Worm (Caenorhabditis elegans) whole organism, midembryonic: ENCODE results near the gene Y105C5B.1418.

Experiments used
- T22C8.4 ChIP-seq: fragments of 200-800 bp; sonication (Bioruptor generic); IDR thresholded peaks from 2 replicates; pipeline ENCODE4 v1.3.6; 2022; ENCODE audit warnings: missing genetic modification characterization, missing compliant biosample characterization
- cog-1 ChIP-seq: sonication (generic microtip); optimal IDR thresholded peaks from 2 replicates; lab custom pipeline; 2016; ENCODE audit warnings: missing genetic modification characterization, missing compliant biosample characterization
- flt-1 ChIP-seq: fragments of 200-800 bp; sonication (Bioruptor generic); IDR thresholded peaks from 2 replicates; pipeline ENCODE4 v1.3.6; 2022; ENCODE audit warnings: missing genetic modification characterization, missing compliant biosample characterization
- klf-2 ChIP-seq: fragments of 200-800 bp; sonication (Bioruptor generic); conservative IDR thresholded peaks from 2 replicates; pipeline ENCODE4 v1.3.6; 2022; ENCODE audit warnings: missing genetic modification reagents, missing genetic modification characterization, missing compliant biosample characterization
- med-1 ChIP-seq: sonication (generic microtip); optimal IDR thresholded peaks from 2 replicates; lab custom pipeline; 2017; ENCODE audit warnings: missing genetic modification characterization, mild to moderate bottlenecking, missing compliant biosample characterization, antibody characterized with exemption, missing genetic modification reagents; ENCODE audit not compliant: insufficient read depth
- ref-1 ChIP-seq: fragments of 200-800 bp; sonication (Bioruptor generic); conservative IDR thresholded peaks from 2 replicates; pipeline ENCODE4 v1.3.6; 2022; ENCODE audit warnings: missing genetic modification reagents, missing genetic modification characterization, missing compliant biosample characterization
- tab-1 ChIP-seq: fragments of 200-800 bp; sonication (Bioruptor generic); IDR thresholded peaks from 2 replicates; pipeline ENCODE4 v1.3.6; 2022; ENCODE audit warnings: missing genetic modification characterization, missing compliant biosample characterization
- ztf-23 ChIP-seq: fragments of 200-800 bp; sonication (Bioruptor generic); IDR thresholded peaks from 2 replicates; pipeline ENCODE4 v1.3.6; 2022; ENCODE audit warnings: missing genetic modification reagents, missing genetic modification characterization, missing compliant biosample characterization
- ztf-29 ChIP-seq: fragments of 200-800 bp; sonication (Bioruptor generic); IDR thresholded peaks from 2 replicates; pipeline ENCODE4 v1.3.6; 2022; ENCODE audit warnings: missing genetic modification reagents, missing genetic modification characterization, missing compliant biosample characterization

The Y105C5B.1418 gene

ce11 chrIV:16067345-16067744 is at the start of gene Y105C5B.1418:
Gene Y105C5B.1418 (minus strand): TSS chrIV:16067445.
- no peak for TF ChIP-seq klf-2 (GFP tag; lab: Robert Waterston, UW)
- TF ChIP-seq ztf-29 (GFP tag; lab: Robert Waterston, UW) = no peak
- TF ChIP-seq ref-1 (GFP tag; lab: Robert Waterston, UW) = no peak
- TF ChIP-seq T22C8.4 (GFP tag; lab: Robert Waterston, UW) = no peak
- no peak for TF ChIP-seq tab-1 (GFP tag; lab: Robert Waterston, UW)
- no peak for TF ChIP-seq cog-1 (tag; lab: Kevin White, UChicago)
- no peak for TF ChIP-seq ztf-23 (GFP tag; lab: Robert Waterston, UW)
- TF ChIP-seq med-1 (GFP tag; lab: Kevin White, UChicago) = no peak
- TF ChIP-seq flt-1 = no peak

DNA sequence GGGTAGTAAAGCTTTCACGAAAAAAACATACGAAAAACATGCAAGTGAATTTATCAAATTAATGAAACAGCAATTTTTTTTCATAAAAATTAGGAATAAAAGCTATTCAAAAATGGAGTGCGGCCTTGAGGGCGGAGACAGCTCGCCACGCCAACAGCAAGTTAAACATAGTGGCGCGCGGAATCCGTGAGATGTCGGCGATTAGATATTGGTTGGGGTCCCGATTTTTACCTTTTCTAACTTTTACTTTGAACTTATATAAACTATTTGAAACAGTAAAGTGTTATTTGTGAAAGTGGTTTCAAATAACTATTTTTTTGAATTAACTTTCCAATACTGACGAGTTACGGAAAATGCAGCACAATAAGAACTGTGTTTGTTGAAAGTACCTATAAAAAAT is 18.4 kb upstream of the Y105C5B.1418 start:
- TF ChIP-seq ztf-23 (GFP tag; lab: Robert Waterston, UW) = no peak
- no peak for TF ChIP-seq ztf-29 (GFP tag; lab: Robert Waterston, UW)

DNA sequence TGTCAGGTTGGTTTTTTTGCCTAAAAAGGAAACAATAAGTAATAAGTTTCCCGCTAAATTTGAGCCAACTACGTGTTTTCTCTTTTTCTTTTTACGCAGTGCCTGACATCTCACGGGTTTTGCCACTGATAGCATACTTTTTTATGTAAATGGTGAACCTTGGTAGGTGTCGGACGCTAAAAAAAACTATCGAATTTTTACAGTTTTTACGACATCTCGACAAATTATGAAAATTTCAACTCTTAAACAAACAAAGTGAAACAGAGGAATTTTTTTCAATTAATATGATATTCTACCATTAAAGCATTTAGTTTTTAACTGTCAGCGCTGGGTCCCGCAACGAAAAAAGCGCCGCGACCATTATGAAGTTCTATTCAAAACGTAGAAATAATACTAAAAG is 6.8 kb downstream of the Y105C5B.1418 start:
- TF ChIP-seq ref-1 (GFP tag; lab: Robert Waterston, UW) (no peak), cog-1 (tag; lab: Kevin White, UChicago) (no peak), ztf-29 (GFP tag; lab: Robert Waterston, UW) (no peak), T22C8.4 (GFP tag; lab: Robert Waterston, UW) (no peak), tab-1 (GFP tag; lab: Robert Waterston, UW) (no peak), klf-2 (GFP tag; lab: Robert Waterston, UW) (no peak), ztf-23 (GFP tag; lab: Robert Waterston, UW) (no peak), med-1 (GFP tag; lab: Kevin White, UChicago) (no peak), flt-1 (no peak)

DNA sequence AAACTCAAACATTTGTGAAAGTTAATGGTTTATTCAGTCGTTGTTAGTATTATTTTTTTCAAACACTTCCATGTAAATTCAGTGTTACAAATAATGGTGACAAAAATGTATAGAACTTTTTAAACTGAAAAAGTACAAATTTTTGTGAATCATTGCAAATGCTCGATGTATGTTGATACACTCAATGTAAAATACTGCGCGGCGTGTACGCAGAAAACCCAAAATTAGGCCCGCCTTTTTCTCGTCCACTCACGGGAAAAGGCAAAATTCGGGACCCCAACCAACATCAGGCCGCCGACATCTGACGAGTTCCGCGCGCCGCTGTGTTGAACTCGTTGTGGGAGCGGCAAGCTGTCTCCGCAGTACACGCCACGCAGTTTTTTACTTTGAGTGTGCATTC is 7.7 kb downstream of the Y105C5B.1418 start:
- no peak for TF ChIP-seq flt-1
- TF ChIP-seq ztf-23 (GFP tag; lab: Robert Waterston, UW) = no peak
- TF ChIP-seq cog-1 (tag; lab: Kevin White, UChicago) = no peak
- TF ChIP-seq ztf-29 (GFP tag; lab: Robert Waterston, UW) = no peak
- TF ChIP-seq T22C8.4 (GFP tag; lab: Robert Waterston, UW) = no peak
- TF ChIP-seq tab-1 (GFP tag; lab: Robert Waterston, UW) = no peak
- no peak for TF ChIP-seq ref-1 (GFP tag; lab: Robert Waterston, UW)
- no peak for TF ChIP-seq klf-2 (GFP tag; lab: Robert Waterston, UW)
- TF ChIP-seq med-1 (GFP tag; lab: Kevin White, UChicago) = no peak

DNA sequence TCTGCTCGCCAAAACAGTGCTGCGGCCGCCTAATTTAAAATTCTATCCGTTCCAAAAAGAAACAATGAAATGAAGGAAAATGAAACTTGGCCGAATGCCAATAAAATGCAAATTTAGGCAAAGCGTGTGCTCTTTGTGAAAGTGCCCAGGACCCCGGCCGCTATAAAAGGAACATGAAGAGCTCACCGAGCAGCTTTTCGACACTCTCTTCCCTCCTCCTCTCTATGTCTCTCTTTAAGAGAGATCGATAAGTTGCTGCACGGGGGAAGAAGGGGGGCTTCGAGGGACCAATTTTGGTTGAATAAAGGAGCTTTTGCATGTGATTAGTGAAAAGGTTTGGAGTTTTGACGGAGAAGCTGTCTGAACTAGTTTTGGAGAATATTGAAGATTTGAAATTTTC is 18.4 kb downstream of the Y105C5B.1418 start:
- TF ChIP-seq med-1 (GFP tag; lab: Kevin White, UChicago) (no peak), ztf-29 (GFP tag; lab: Robert Waterston, UW) (no peak), ztf-23 (GFP tag; lab: Robert Waterston, UW) (no peak), ref-1 (GFP tag; lab: Robert Waterston, UW) (no peak), cog-1 (tag; lab: Kevin White, UChicago) (no peak), klf-2 (GFP tag; lab: Robert Waterston, UW) (no peak), T22C8.4 (GFP tag; lab: Robert Waterston, UW) (no peak), flt-1 (no peak), tab-1 (GFP tag; lab: Robert Waterston, UW) (no peak)

DNA sequence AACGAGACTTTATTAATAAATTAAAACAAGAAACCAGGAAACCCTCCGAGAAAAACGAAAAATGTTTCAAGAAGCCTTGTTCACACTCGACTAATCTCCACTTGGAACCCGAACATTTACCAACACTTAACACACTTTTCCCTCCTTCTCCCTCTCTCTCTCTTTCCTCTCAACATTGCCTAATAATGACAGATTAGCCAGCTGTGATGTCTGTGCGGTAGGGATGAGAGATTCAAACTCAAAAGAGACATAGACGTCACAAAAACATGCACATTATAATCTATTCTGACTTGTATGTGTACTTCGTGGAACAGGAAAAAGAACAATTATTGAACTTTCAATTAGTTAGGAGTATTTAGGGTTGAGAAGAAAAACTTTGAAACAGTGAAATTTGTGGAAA is 19.8 kb downstream of the Y105C5B.1418 start:
- TF ChIP-seq ref-1 (GFP tag; lab: Robert Waterston, UW) (no peak), flt-1 (no peak), cog-1 (tag; lab: Kevin White, UChicago) (peak; percentile 46), ztf-29 (GFP tag; lab: Robert Waterston, UW) (no peak)

ce11 chrIV:16041038-16041437 is 26.2 kb downstream of the Y105C5B.1418 start:
- no peak for TF ChIP-seq med-1 (GFP tag; lab: Kevin White, UChicago)
- no peak for TF ChIP-seq klf-2 (GFP tag; lab: Robert Waterston, UW)
- no peak for TF ChIP-seq ztf-29 (GFP tag; lab: Robert Waterston, UW)
- TF ChIP-seq ztf-23 (GFP tag; lab: Robert Waterston, UW) = no peak

- TF ChIP-seq ztf-23 (GFP tag; lab: Robert Waterston, UW) (no peak), flt-1 (no peak), cog-1 (tag; lab: Kevin White, UChicago) (no peak), med-1 (GFP tag; lab: Kevin White, UChicago) (no peak), klf-2 (GFP tag; lab: Robert Waterston, UW) (no peak), T22C8.4 (GFP tag; lab: Robert Waterston, UW) (no peak), ztf-29 (GFP tag; lab: Robert Waterston, UW) (no peak), tab-1 (GFP tag; lab: Robert Waterston, UW) (no peak), ref-1 (GFP tag; lab: Robert Waterston, UW) (no peak)
Measured at ce11 chrIV:16038000-16038399, 29.2 kb downstream of the Y105C5B.1418 start.

DNA sequence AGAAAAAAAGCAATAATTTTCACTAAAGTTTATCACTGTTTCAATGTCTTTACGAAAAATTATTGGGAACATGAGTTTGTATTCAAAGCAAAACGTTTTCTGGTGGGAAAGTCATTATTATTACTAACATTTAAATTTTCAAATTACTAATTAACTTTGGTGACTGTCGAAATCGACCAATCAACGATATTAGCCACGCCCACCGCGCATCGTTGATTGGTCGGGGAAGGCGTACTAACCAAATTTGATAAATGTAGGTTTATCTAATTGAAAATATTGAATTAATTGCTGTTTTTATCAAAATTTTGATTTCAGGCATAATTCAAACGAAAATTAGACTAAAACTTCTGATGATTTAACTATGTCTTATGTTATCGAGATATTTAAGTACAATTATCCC is 30.5 kb downstream of the Y105C5B.1418 start:
- no peak for TF ChIP-seq ztf-23 (GFP tag; lab: Robert Waterston, UW)
- TF ChIP-seq flt-1 = no peak
- TF ChIP-seq med-1 (GFP tag; lab: Kevin White, UChicago) = no peak
- no peak for TF ChIP-seq klf-2 (GFP tag; lab: Robert Waterston, UW)
- TF ChIP-seq ztf-29 (GFP tag; lab: Robert Waterston, UW) = no peak
- no peak for TF ChIP-seq tab-1 (GFP tag; lab: Robert Waterston, UW)
- TF ChIP-seq T22C8.4 (GFP tag; lab: Robert Waterston, UW) = no peak
- no peak for TF ChIP-seq ref-1 (GFP tag; lab: Robert Waterston, UW)

ce11 chrIV:16036057-16036456 is 31.2 kb downstream of the Y105C5B.1418 start:
- TF ChIP-seq ztf-23 (GFP tag; lab: Robert Waterston, UW) = no peak
- no peak for TF ChIP-seq med-1 (GFP tag; lab: Kevin White, UChicago)
- TF ChIP-seq klf-2 (GFP tag; lab: Robert Waterston, UW) = no peak
- no peak for TF ChIP-seq T22C8.4 (GFP tag; lab: Robert Waterston, UW)
- TF ChIP-seq tab-1 (GFP tag; lab: Robert Waterston, UW) = no peak
- no peak for TF ChIP-seq flt-1
- TF ChIP-seq ztf-29 (GFP tag; lab: Robert Waterston, UW) = no peak
- TF ChIP-seq ref-1 (GFP tag; lab: Robert Waterston, UW) = no peak
- TF ChIP-seq cog-1 (tag; lab: Kevin White, UChicago) = no peak
